Worm (Caenorhabditis elegans): ENCODE results near the gene T03G11.10.

T03G11.10 gene

DNA sequence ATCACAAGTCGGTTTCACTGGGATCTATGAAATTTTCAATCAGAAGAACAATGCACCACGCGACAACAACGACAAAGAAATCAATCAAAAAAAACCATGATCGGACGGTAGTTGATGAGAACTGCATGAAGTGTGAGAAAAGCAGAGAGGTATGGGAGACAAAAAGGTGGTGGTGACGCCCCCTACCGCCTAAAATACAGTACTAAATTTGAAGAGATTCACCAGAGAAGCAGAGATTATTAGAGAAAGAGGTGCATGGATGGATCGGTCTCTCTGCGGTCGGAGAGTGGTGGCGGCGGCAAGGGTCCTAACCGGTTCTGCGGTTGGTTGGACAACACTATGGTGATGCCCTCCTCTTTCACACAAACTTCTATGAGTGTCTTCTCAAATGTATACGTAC is 51.7 kb downstream of the T03G11.10 start (continued):
- no peak for TF ChIP-seq ztf-11 (tag; optimal IDR thresholded peaks at IDR 0.05)
- TF ChIP-seq ztf-4 (tag; optimal IDR thresholded peaks at IDR 0.05), result peak; percentile 17
- TF ChIP-seq unc-55 (GFP tag; optimal IDR thresholded peaks at IDR 0.05), result no peak
- TF ChIP-seq nhr-129 (tag; optimal IDR thresholded peaks at IDR 0.05), result peak; percentile 53
- TF ChIP-seq sma-9 (GFP tag; optimal IDR thresholded peaks at IDR 0.05), result peak; percentile 71
- TF ChIP-seq sma-9 (tag; optimal IDR thresholded peaks at IDR 0.05), result no peak
- TF ChIP-seq nhr-10 (tag; optimal IDR thresholded peaks at IDR 0.05), result no peak
- TF ChIP-seq nhr-77 (tag; optimal IDR thresholded peaks at IDR 0.05), result no peak
- TF ChIP-seq ztf-1 (GFP tag; conservative IDR thresholded peaks at IDR 0.05), result no peak
- TF ChIP-seq mdl-1 (tag; optimal IDR thresholded peaks at IDR 0.05), result peak in 1 of 2 experiments; percentile 50
- no peak for TF ChIP-seq nhr-237 (tag; optimal IDR thresholded peaks at IDR 0.05)
- TF ChIP-seq unc-39 (tag; optimal IDR thresholded peaks at IDR 0.05), result no peak
- peak; percentile 69 for TF ChIP-seq sem-4 (tag; optimal IDR thresholded peaks at IDR 0.05)
- TF ChIP-seq C34F6.9 (tag; optimal IDR thresholded peaks at IDR 0.05), result peak; percentile 20
- TF ChIP-seq ceh-82 (tag; optimal IDR thresholded peaks at IDR 0.05), result no peak
- TF ChIP-seq ceh-16 (tag; optimal IDR thresholded peaks at IDR 0.05), result no peak
- TF ChIP-seq R02D3.7 (tag; optimal IDR thresholded peaks at IDR 0.05), result no peak
- TF ChIP-seq gmeb-1 (tag; optimal IDR thresholded peaks at IDR 0.05), result peak; percentile 40

All from whole organism, L2 larva.